Worm (Caenorhabditis elegans): Measurements from ENCODE around the gene mrps-34.

Gene mrps-34

ce11 chrIII:4542362-4542931 lies at the start of gene mrps-34, which contains the start of gene cisd-3.1:
mrps-34 (minus strand) TSS chrIII:4542452.
cisd-3.1 (plus strand) TSS chrIII:4542881.
- TF ChIP-seq blmp-1 (tag; optimal IDR thresholded peaks at IDR 0.05; ENCODE audit: insufficient read depth) (no peak), sma-9 (GFP tag; optimal IDR thresholded peaks at IDR 0.05) (no peak), sma-9 (tag; optimal IDR thresholded peaks at IDR 0.05) (no peak), mbf-1 (tag; optimal IDR thresholded peaks at IDR 0.05) (no peak), snpc-4 (tag; optimal IDR thresholded peaks at IDR 0.05) (no peak), sem-4 (tag; optimal IDR thresholded peaks at IDR 0.05) (no peak), ceh-16 (tag; optimal IDR thresholded peaks at IDR 0.05) (no peak), unc-55 (GFP tag; optimal IDR thresholded peaks at IDR 0.05) (peak; percentile 41), ZK546.5 (tag; optimal IDR thresholded peaks at IDR 0.05) (no peak), nhr-21 (tag; optimal IDR thresholded peaks at IDR 0.05) (no peak), zag-1 (tag; optimal IDR thresholded peaks at IDR 0.05) (no peak), ztf-11 (tag; optimal IDR thresholded peaks at IDR 0.05) (no peak), lsy-2 (tag; optimal IDR thresholded peaks at IDR 0.05) (peak in 1 of 2 experiments; percentile 18), ama-1 (optimal IDR thresholded peaks at IDR 0.05) (no peak), nhr-77 (tag; optimal IDR thresholded peaks at IDR 0.05) (no peak), mdl-1 (tag; optimal IDR thresholded peaks at IDR 0.05) (no peak), elt-3 (tag; optimal IDR thresholded peaks at IDR 0.05) (no peak), nhr-237 (tag; optimal IDR thresholded peaks at IDR 0.05) (no peak), elt-1 (tag; optimal IDR thresholded peaks at IDR 0.05) (no peak), crh-2 (tag; optimal IDR thresholded peaks at IDR 0.05) (peak; percentile 4), F13H6.1 (tag; optimal IDR thresholded peaks at IDR 0.05) (peak; percentile 4), nhr-12 (tag; optimal IDR thresholded peaks at IDR 0.05) (no peak), dmd-4 (tag; optimal IDR thresholded peaks at IDR 0.05) (no peak), ztf-1 (GFP tag; conservative IDR thresholded peaks at IDR 0.05) (no peak), gmeb-1 (tag; optimal IDR thresholded peaks at IDR 0.05) (peak; percentile 42), C34F6.9 (tag; optimal IDR thresholded peaks at IDR 0.05) (no peak), ztf-4 (tag; optimal IDR thresholded peaks at IDR 0.05) (no peak), Y55F3AM.14 (GFP tag; optimal IDR thresholded peaks at IDR 0.05) (no peak), aly-2 (tag; optimal IDR thresholded peaks at IDR 0.05) (no peak), nhr-129 (tag; optimal IDR thresholded peaks at IDR 0.05) (no peak), nhr-23 (tag; optimal IDR thresholded peaks at IDR 0.05) (no peak), nhr-6 (tag; optimal IDR thresholded peaks at IDR 0.05) (no peak), mab-5 (tag; optimal IDR thresholded peaks at IDR 0.05) (no peak), alr-1 (tag; optimal IDR thresholded peaks at IDR 0.05) (no peak), unc-62 (GFP tag; optimal IDR thresholded peaks at IDR 0.05) (no peak)

ce11 chrIII:4587177-4587576 lies 44.9 kb upstream of the mrps-34 start, which contains the start of the genes F35G12.7 and smc-4:
F35G12.7 (minus strand) TSS chrIII:4587330.
smc-4 (plus strand) TSS chrIII:4587501.
- TF ChIP-seq nhr-129 (tag; optimal IDR thresholded peaks at IDR 0.05) (peak; percentile 69), crh-2 (tag; optimal IDR thresholded peaks at IDR 0.05) (peak; percentile 37), nhr-21 (tag; optimal IDR thresholded peaks at IDR 0.05) (peak; percentile 29), C34F6.9 (tag; optimal IDR thresholded peaks at IDR 0.05) (peak; percentile 69), lsy-2 (tag; optimal IDR thresholded peaks at IDR 0.05) (peak; percentile 80 to 95), unc-55 (GFP tag; optimal IDR thresholded peaks at IDR 0.05) (peak; percentile 72), nhr-77 (tag; optimal IDR thresholded peaks at IDR 0.05) (no peak), nhr-25 (tag; optimal IDR thresholded peaks at IDR 0.05) (no peak), lin-11 (tag; optimal IDR thresholded peaks at IDR 0.05) (peak; percentile 38), aly-2 (tag; optimal IDR thresholded peaks at IDR 0.05) (no peak), F13H6.1 (tag; optimal IDR thresholded peaks at IDR 0.05) (peak; percentile 33), gmeb-1 (tag; optimal IDR thresholded peaks at IDR 0.05) (peak; percentile 81), sma-3 (GFP tag; optimal IDR thresholded peaks at IDR 0.05) (peak; percentile 7), sma-9 (GFP tag; optimal IDR thresholded peaks at IDR 0.05) (peak; percentile 54), sma-9 (tag; optimal IDR thresholded peaks at IDR 0.05) (no peak), fos-1 (tag; optimal IDR thresholded peaks at IDR 0.05) (peak; percentile 31)

ce11 chrIII:4584068-4584566 lies 41.9 kb upstream of the mrps-34 start, which contains the start of gene F35G12.5:
F35G12.5 (plus strand) TSS chrIII:4584118.
- TF ChIP-seq F13H6.1 (tag; optimal IDR thresholded peaks at IDR 0.05): no peak
- TF ChIP-seq ama-1 (optimal IDR thresholded peaks at IDR 0.05): no peak
- no peak for TF ChIP-seq nhr-21 (tag; optimal IDR thresholded peaks at IDR 0.05)
- no peak for TF ChIP-seq sma-9 (GFP tag; optimal IDR thresholded peaks at IDR 0.05)
- no peak for TF ChIP-seq sma-9 (tag; optimal IDR thresholded peaks at IDR 0.05)
- TF ChIP-seq ZK546.5 (tag; optimal IDR thresholded peaks at IDR 0.05): no peak
- no peak for TF ChIP-seq ztf-4 (tag; optimal IDR thresholded peaks at IDR 0.05)
- no peak for TF ChIP-seq nhr-23 (tag; optimal IDR thresholded peaks at IDR 0.05)
- no peak for TF ChIP-seq sem-4 (tag; optimal IDR thresholded peaks at IDR 0.05)
- TF ChIP-seq mab-5 (tag; optimal IDR thresholded peaks at IDR 0.05): no peak
- no peak for TF ChIP-seq nhr-25 (tag; optimal IDR thresholded peaks at IDR 0.05)
- TF ChIP-seq lsy-2 (tag; optimal IDR thresholded peaks at IDR 0.05): no peak
- TF ChIP-seq ceh-82 (tag; optimal IDR thresholded peaks at IDR 0.05): no peak
- TF ChIP-seq nhr-10 (tag; optimal IDR thresholded peaks at IDR 0.05): no peak
